Fruit fly (Drosophila melanogaster) whole organism, adult: ENCODE measurements around the gene AGO2.

Experiments used
- CG11617 ChIP-seq: fragments of 200-800 bp; sonication (Bioruptor generic); optimal IDR thresholded peaks from 2 replicates; lab custom pipeline; 2017; ENCODE audit warnings: mild to moderate bottlenecking, missing biosample characterization, missing genetic modification reagents, missing genetic modification characterization
- CG12768 ChIP-seq: fragments of 200-800 bp; sonication (Bioruptor generic); optimal IDR thresholded peaks from 2 replicates; lab custom pipeline; 2017; ENCODE audit warnings: missing biosample characterization, missing genetic modification characterization, mild to moderate bottlenecking, moderate library complexity, missing genetic modification reagents
- CG14711 ChIP-seq: fragments of 200-800 bp; sonication (Bioruptor generic); optimal IDR thresholded peaks from 2 replicates; lab custom pipeline; 2018; ENCODE audit warnings: missing biosample characterization, mild to moderate bottlenecking, missing genetic modification characterization, moderate library complexity
- CG1620 ChIP-seq: fragments of 200-800 bp; sonication (Bioruptor generic); optimal IDR thresholded peaks from 2 replicates; lab custom pipeline; 2016; ENCODE audit warnings: missing biosample characterization, missing genetic modification characterization
- CG33017 ChIP-seq: fragments of 200-800 bp; sonication (Bioruptor generic); optimal IDR thresholded peaks from 2 replicates; lab custom pipeline; 2018; ENCODE audit warnings: missing biosample characterization, mild to moderate bottlenecking, missing genetic modification characterization, moderate library complexity
- CG5204 ChIP-seq: fragments of 200-800 bp; sonication (Bioruptor generic); optimal IDR thresholded peaks from 2 replicates; lab custom pipeline; 2016; ENCODE audit warnings: missing biosample characterization, missing genetic modification characterization
- CG7045 ChIP-seq: fragments of 200-800 bp; sonication (Bioruptor generic); optimal IDR thresholded peaks from 2 replicates; lab custom pipeline; 2017; ENCODE audit warnings: missing biosample characterization, mild to moderate bottlenecking, missing genetic modification characterization
- CG7101 ChIP-seq: fragments of 200-800 bp; sonication (Bioruptor generic); optimal IDR thresholded peaks from 2 replicates; lab custom pipeline; 2018; ENCODE audit warnings: missing biosample characterization, mild to moderate bottlenecking, missing genetic modification characterization, moderate library complexity
- Clk ChIP-seq: fragments of 200-800 bp; sonication (Bioruptor generic); optimal IDR thresholded peaks from 2 replicates; lab custom pipeline; 2017; ENCODE audit warnings: missing biosample characterization, missing genetic modification characterization
- Crg-1 ChIP-seq: fragments of 200-800 bp; sonication (Bioruptor generic); optimal IDR thresholded peaks from 2 replicates; lab custom pipeline; 2016; ENCODE audit warnings: missing biosample characterization, missing genetic modification characterization
- Hr96 ChIP-seq: fragments of 200-800 bp; sonication (Bioruptor generic); optimal IDR thresholded peaks from 2 replicates; lab custom pipeline; 2016; ENCODE audit warnings: missing biosample characterization, missing genetic modification characterization
- Mnt ChIP-seq: fragments of 200-800 bp; sonication (Bioruptor generic); optimal IDR thresholded peaks from 2 replicates; lab custom pipeline; 2016; ENCODE audit warnings: missing biosample characterization, mild to moderate bottlenecking, missing genetic modification characterization
- bab1 ChIP-seq: fragments of 200-800 bp; sonication (Bioruptor generic); optimal IDR thresholded peaks from 3 replicates; lab custom pipeline; 2019; ENCODE audit warnings: missing biosample characterization, mild to moderate bottlenecking, missing genetic modification characterization, moderate library complexity
- cic ChIP-seq: fragments of 200-800 bp; sonication (Bioruptor generic); optimal IDR thresholded peaks from 2 replicates; lab custom pipeline; 2017; ENCODE audit warnings: missing biosample characterization, mild to moderate bottlenecking, missing genetic modification characterization, moderate library complexity
- cnc ChIP-seq, 2 experiments: fragments of >200 bp; optimal IDR thresholded peaks; 2 replicates each; lab custom pipeline; 2017
- kay ChIP-seq: fragments of 200-800 bp; sonication (Bioruptor generic); peaks from one replicate; lab custom pipeline; 2016; ENCODE audit warnings: missing biosample characterization, missing genetic modification characterization, borderline replicate concordance
- ovo ChIP-seq: fragments of 200-800 bp; sonication (Bioruptor generic); optimal IDR thresholded peaks from 2 replicates; lab custom pipeline; 2016; ENCODE audit warnings: missing biosample characterization, missing genetic modification characterization
- pad ChIP-seq: fragments of 200-800 bp; sonication (Bioruptor generic); optimal IDR thresholded peaks from 3 replicates; lab custom pipeline; 2017; ENCODE audit warnings: missing biosample characterization, missing genetic modification characterization, mild to moderate bottlenecking, moderate library complexity, missing genetic modification reagents
- tj ChIP-seq: fragments of 200-800 bp; sonication (Bioruptor generic); optimal IDR thresholded peaks from 3 replicates; lab custom pipeline; 2017; ENCODE audit warnings: missing biosample characterization, mild to moderate bottlenecking, missing genetic modification characterization, moderate library complexity
- toe ChIP-seq: fragments of 200-800 bp; sonication (Bioruptor generic); optimal IDR thresholded peaks from 2 replicates; lab custom pipeline; 2016; ENCODE audit warnings: missing biosample characterization, missing genetic modification characterization

The AGO2 gene

DNA sequence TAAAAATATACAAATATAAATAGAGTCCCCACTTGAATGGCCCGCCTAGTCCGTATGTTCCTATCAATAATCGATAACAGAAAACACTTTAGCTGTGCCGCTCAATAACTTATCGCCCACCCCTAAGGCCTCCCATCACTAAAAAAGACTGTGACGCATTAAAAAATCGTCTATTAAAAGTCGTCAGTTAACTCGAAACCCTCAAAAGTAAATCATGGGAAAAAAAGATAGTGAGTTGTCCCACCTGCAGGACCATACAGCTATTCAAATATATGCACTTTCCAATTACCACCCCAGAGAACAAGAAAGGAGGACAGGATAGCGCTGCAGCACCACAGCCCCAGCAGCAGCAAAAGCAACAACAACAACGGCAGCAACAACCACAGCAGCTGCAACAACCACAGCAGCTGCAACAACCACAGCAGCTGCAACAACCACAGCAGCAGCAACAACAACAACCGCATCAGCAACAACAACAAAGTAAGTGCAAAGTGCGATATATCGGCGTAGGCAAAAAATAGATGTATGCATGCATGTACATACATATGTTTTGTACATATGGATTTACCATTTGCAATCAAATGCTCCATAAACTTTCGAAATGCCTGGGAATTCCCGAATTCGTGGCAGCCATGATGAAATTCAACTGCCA, at the start of gene AGO2:
Gene AGO2 (plus strand): TSS at position 121 of the 652 bp plus-strand sequence.
- TF ChIP-seq Clk: peak; percentile 54
- TF ChIP-seq CG11617 (GFP tag; lab: Kevin White, UChicago): peak; percentile 14
- no peak for TF ChIP-seq Hr96 (GFP tag; lab: Kevin White, UChicago)
- peak; percentile 45 for TF ChIP-seq CG7101
- TF ChIP-seq bab1 (GFP tag; lab: Kevin White, UChicago): peak; percentile 68
- peak; percentile 65 for TF ChIP-seq CG14711 (tag; lab: Kevin White, UChicago)
- peak; percentile 72 for TF ChIP-seq cic
- TF ChIP-seq CG7045 (GFP tag; lab: Kevin White, UChicago): peak; percentile 27
- no peak for TF ChIP-seq CG5204 (GFP tag; lab: Kevin White, UChicago)
- TF ChIP-seq cnc (optimal IDR thresholded peaks at IDR 0.05; lab: Kevin White, UChicago): no peak
- TF ChIP-seq ovo (GFP tag; lab: Kevin White, UChicago): no peak
- TF ChIP-seq tj (GFP tag; lab: Kevin White, UChicago): peak; percentile 86
- TF ChIP-seq kay (GFP tag; lab: Kevin White, UChicago): peak; percentile 95
- no peak for TF ChIP-seq Crg-1 (GFP tag; lab: Kevin White, UChicago)
- no peak for TF ChIP-seq CG1620
- TF ChIP-seq CG12768: peak; percentile 96
- no peak for TF ChIP-seq toe
- peak; percentile 59 for TF ChIP-seq Mnt (GFP tag; lab: Kevin White, UChicago)
- peak; percentile 59 for TF ChIP-seq CG33017
- peak; percentile 94 for TF ChIP-seq pad (GFP tag; lab: Kevin White, UChicago)

DNA sequence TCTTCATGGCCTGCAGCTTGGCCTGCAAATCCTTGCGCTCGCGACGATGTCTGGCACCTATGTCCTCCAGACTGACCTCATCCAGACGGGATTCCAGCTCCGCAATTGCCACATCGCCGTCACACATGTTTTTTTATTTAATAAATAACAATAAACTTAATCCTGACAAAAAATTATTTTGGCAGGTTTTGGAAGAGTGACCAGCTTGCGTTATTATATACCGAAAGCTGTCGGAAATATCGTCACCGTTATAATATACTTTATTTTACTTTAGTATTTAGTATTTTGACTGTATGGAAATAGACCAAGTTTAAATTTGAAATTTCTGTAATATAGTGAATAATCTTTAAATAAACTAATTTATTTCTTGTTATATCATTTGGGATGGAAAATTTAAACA, 49.2 kb upstream of the AGO2 start, which contains the start of gene CG7857:
Gene CG7857 (minus strand): TSS at position 208 of the 400 bp plus-strand sequence.
- no peak for TF ChIP-seq pad (GFP tag; lab: Kevin White, UChicago)
- TF ChIP-seq CG7101: no peak
- TF ChIP-seq Crg-1 (GFP tag; lab: Kevin White, UChicago): no peak
- no peak for TF ChIP-seq Clk
- no peak for TF ChIP-seq CG33017
- TF ChIP-seq bab1 (GFP tag; lab: Kevin White, UChicago): no peak
- no peak for TF ChIP-seq CG5204 (GFP tag; lab: Kevin White, UChicago)
- TF ChIP-seq CG14711 (tag; lab: Kevin White, UChicago): no peak
- no peak for TF ChIP-seq CG12768
- no peak for TF ChIP-seq CG1620
- no peak for TF ChIP-seq cic
- TF ChIP-seq ovo (GFP tag; lab: Kevin White, UChicago): no peak
- TF ChIP-seq kay (GFP tag; lab: Kevin White, UChicago): no peak
- TF ChIP-seq cnc (optimal IDR thresholded peaks at IDR 0.05; lab: Kevin White, UChicago): no peak
- TF ChIP-seq Hr96 (GFP tag; lab: Kevin White, UChicago): no peak
- TF ChIP-seq CG11617 (GFP tag; lab: Kevin White, UChicago): no peak
- no peak for TF ChIP-seq toe
- TF ChIP-seq tj (GFP tag; lab: Kevin White, UChicago): no peak
- no peak for TF ChIP-seq CG7045 (GFP tag; lab: Kevin White, UChicago)

DNA sequence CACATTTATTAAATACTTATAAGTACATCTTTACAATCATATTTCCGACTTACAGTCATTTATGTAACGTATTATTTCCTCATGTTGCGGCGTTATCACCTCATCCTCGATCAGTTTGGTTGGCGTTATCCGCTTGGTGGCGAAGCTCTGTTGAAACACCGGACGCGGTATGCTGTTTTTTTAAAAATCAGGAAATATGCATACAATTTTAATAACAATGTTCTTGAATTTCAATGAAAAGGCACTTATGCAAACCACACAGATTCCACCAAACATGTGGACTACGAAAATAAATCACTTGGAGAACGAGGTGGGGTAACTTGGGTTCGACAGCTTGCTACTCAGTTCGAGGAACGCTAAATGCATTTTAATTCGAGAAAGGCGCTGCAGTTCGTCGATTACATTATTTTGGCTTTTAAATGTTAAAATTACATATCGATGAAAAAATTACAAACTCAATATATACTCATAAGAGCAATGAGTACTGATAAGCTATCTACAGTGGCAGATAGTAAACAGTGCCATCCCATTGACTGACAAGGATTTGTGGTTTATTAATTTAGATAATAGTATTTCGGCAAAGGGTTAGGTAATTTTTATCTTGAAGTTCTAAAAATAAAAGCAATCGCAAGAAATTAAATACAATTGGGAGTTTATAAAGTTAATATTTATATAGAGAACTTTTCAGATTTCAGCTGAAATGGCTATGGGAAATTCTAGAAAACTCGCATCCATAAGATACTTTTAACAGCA, 47.6 kb upstream of the AGO2 start:
- no peak for TF ChIP-seq pad (GFP tag; lab: Kevin White, UChicago)
- TF ChIP-seq kay (GFP tag; lab: Kevin White, UChicago): no peak
- no peak for TF ChIP-seq toe
- peak; percentile 53 for TF ChIP-seq cic
- no peak for TF ChIP-seq Hr96 (GFP tag; lab: Kevin White, UChicago)
- no peak for TF ChIP-seq Mnt (GFP tag; lab: Kevin White, UChicago)
- TF ChIP-seq CG5204 (GFP tag; lab: Kevin White, UChicago): no peak
- no peak for TF ChIP-seq Crg-1 (GFP tag; lab: Kevin White, UChicago)
- no peak for TF ChIP-seq CG7101

DNA sequence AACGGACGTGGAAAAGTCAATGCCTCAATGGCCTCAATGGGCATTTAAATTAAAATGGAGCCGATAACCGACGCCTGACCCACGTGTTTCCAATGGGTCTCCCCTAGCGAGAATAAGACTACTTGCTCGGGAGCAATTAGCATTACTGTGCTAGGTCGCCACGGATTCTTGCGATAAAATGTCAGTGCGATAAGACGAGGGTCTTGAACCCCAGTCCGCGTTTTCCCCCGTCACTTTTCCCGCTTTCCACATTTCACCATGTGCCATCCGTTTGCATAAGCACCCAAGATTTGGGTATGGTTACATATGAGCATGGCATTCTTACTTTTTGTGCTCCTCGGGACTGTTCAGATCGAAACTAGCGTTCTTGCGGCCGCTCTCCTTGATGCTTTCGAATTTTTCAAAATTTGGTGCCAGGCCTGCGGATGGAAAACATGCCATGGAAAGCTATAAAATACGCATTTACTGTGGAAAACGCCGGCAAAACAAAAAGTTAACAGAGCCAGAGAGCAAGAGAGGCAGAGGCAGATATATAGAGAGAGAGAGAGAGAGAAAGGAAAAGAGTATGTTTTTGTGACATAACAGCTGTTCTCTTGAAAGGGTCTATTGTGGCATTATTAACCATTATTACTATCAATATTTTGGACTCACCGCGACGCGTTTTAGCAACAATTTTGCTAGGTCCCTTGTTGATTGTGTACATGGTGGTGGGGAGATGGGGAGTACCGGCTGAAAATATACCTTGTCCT, 46.6 kb upstream of the AGO2 start:
- no peak for TF ChIP-seq CG5204 (GFP tag; lab: Kevin White, UChicago)

DNA sequence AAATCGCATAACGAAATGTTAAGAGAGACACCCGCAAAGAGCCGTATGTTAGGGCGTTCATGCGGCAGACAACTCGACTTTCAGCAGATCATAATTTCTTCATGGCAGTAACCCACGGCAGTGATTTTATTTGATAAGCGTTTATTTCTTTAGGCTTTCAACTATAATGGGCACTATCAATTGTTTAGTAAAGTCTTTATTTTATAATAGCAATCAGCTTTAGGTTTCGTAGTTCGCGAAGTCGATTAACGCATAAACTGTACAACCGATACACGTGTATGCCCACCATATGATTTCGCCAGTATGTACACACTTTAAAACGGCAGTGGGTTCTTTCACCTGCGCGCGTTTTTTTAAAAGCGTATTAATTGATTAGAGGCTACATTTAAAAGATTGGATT, 45.7 kb upstream of the AGO2 start, which contains the start of gene CG7841:
Gene CG7841 (minus strand): TSS at position 20 of the 400 bp plus-strand sequence.
- TF ChIP-seq CG33017: peak; percentile 99
- peak; percentile 99 for TF ChIP-seq CG7101
- TF ChIP-seq pad (GFP tag; lab: Kevin White, UChicago): peak; percentile 90
- peak; percentile 96 for TF ChIP-seq Clk
- TF ChIP-seq bab1 (GFP tag; lab: Kevin White, UChicago): peak; percentile 99
- peak; percentile 98 for TF ChIP-seq Hr96 (GFP tag; lab: Kevin White, UChicago)
- peak; percentile 99 for TF ChIP-seq CG7045 (GFP tag; lab: Kevin White, UChicago)
- no peak for TF ChIP-seq cnc (optimal IDR thresholded peaks at IDR 0.05; lab: Kevin White, UChicago)
- peak; percentile 99 for TF ChIP-seq Mnt (GFP tag; lab: Kevin White, UChicago)
- peak; percentile 91 for TF ChIP-seq ovo (GFP tag; lab: Kevin White, UChicago)
- TF ChIP-seq tj (GFP tag; lab: Kevin White, UChicago): peak; percentile 89
- TF ChIP-seq toe: no peak
- TF ChIP-seq cic: peak; percentile 87
- peak; percentile 99 for TF ChIP-seq CG11617 (GFP tag; lab: Kevin White, UChicago)
- TF ChIP-seq kay (GFP tag; lab: Kevin White, UChicago): peak; percentile 98
- TF ChIP-seq CG1620: peak; percentile 90
- peak; percentile 97 for TF ChIP-seq CG14711 (tag; lab: Kevin White, UChicago)
- peak; percentile 95 for TF ChIP-seq Crg-1 (GFP tag; lab: Kevin White, UChicago)
- no peak for TF ChIP-seq CG5204 (GFP tag; lab: Kevin White, UChicago)
- TF ChIP-seq CG12768: peak; percentile 99
